Fruit fly (Drosophila melanogaster) whole organism, wandering third instar larva: Measurements from ENCODE around the gene CrebA.

ENCODE experiments used
- Abd-B ChIP-seq: fragments of >200 bp; optimal IDR thresholded peaks from 2 replicates; lab custom pipeline; 2017; ENCODE audit warnings: missing biosample characterization, missing genetic modification characterization
- CG32264 ChIP-seq: fragments of 200-800 bp; sonication (Bioruptor generic); optimal IDR thresholded peaks from 2 replicates; lab custom pipeline; 2016; ENCODE audit warnings: missing biosample characterization, missing genetic modification characterization
- CG9705 ChIP-seq: fragments of 200-800 bp; sonication (Bioruptor generic); optimal IDR thresholded peaks from 2 replicates; lab custom pipeline; 2018; ENCODE audit warnings: missing biosample characterization, mild to moderate bottlenecking, missing genetic modification characterization
- CrebA ChIP-seq: fragments of 200-800 bp; sonication (Bioruptor generic); optimal IDR thresholded peaks from 2 replicates; lab custom pipeline; 2016; ENCODE audit warnings: missing biosample characterization, mild to moderate bottlenecking, missing genetic modification characterization, borderline replicate concordance
- Dif ChIP-seq: fragments of 200-275, 200-300 bp; sonication (Bioruptor generic); optimal IDR thresholded peaks from 2 replicates; lab custom pipeline; 2018; ENCODE audit warnings: missing biosample characterization, missing genetic modification characterization; ENCODE audit not compliant: partially characterized antibody
- GATAd ChIP-seq: sonication (Bioruptor generic); optimal IDR thresholded peaks from 2 replicates; lab custom pipeline; 2016; ENCODE audit warnings: missing biosample characterization, missing genetic modification characterization
- HLH106 ChIP-seq: fragments of 200-800 bp; optimal IDR thresholded peaks from 3 replicates; lab custom pipeline; 2019; ENCODE audit warnings: missing biosample characterization, mild to moderate bottlenecking, missing genetic modification characterization, moderate library complexity
- Hnf4 ChIP-seq: fragments of 200-800 bp; sonication (Bioruptor generic); optimal IDR thresholded peaks from 2 replicates; lab custom pipeline; 2016; ENCODE audit warnings: missing biosample characterization, mild to moderate bottlenecking, missing genetic modification characterization
- Hr78 ChIP-seq: fragments of >200 bp; optimal IDR thresholded peaks from 2 replicates; lab custom pipeline; 2017; ENCODE audit warnings: missing biosample characterization, missing genetic modification characterization
- Hr83 ChIP-seq: fragments of 200-300 bp; sonication (Bioruptor generic); optimal IDR thresholded peaks from 2 replicates; lab custom pipeline; 2016; ENCODE audit warnings: missing biosample characterization, mild to moderate bottlenecking, missing genetic modification characterization, moderate library complexity; ENCODE audit not compliant: poor library complexity, severe bottlenecking
- Jra ChIP-seq: sonication (Bioruptor generic); optimal IDR thresholded peaks from 2 replicates; lab custom pipeline; 2016; ENCODE audit warnings: missing biosample characterization, missing genetic modification characterization
- Myc ChIP-seq: fragments of >200 bp; optimal IDR thresholded peaks from 2 replicates; lab custom pipeline; 2017
- N ChIP-seq: fragments of >200 bp; optimal IDR thresholded peaks from 2 replicates; lab custom pipeline; 2018; ENCODE audit warnings: missing biosample characterization, missing external identifiers, missing genetic modification characterization
- OdsH ChIP-seq: fragments of 200-800 bp; sonication (Bioruptor generic); optimal IDR thresholded peaks from 2 replicates; lab custom pipeline; 2016; ENCODE audit warnings: missing biosample characterization, mild to moderate bottlenecking, missing genetic modification characterization
- Rel ChIP-seq, 2 experiments: fragments of 200-800 bp; sonication (Bioruptor generic) in 1 of 2; optimal IDR thresholded peaks; 2 replicates in 1 of 2; 3 replicates in 1 of 2; lab custom pipeline; 2016 to 2019; ENCODE audit warnings: mild to moderate bottlenecking in 2 of 2, missing biosample characterization in 2 of 2, missing genetic modification characterization in 2 of 2, moderate library complexity in 1 of 2
- Sp1 ChIP-seq: fragments of 200-800 bp; sonication (Bioruptor generic); optimal IDR thresholded peaks from 3 replicates; lab custom pipeline; 2019; ENCODE audit warnings: missing biosample characterization, mild to moderate bottlenecking, missing genetic modification characterization, moderate library complexity
- Vsx2 ChIP-seq: fragments of 200-300, 225-300 bp; sonication (Bioruptor generic); optimal IDR thresholded peaks from 2 replicates; lab custom pipeline; 2018; ENCODE audit warnings: missing biosample characterization, missing genetic modification characterization; ENCODE audit not compliant: partially characterized antibody
- br ChIP-seq: fragments of 200-800 bp; sonication (Bioruptor generic); optimal IDR thresholded peaks from 2 replicates; lab custom pipeline; 2016; ENCODE audit warnings: missing biosample characterization, missing genetic modification characterization
- brk ChIP-seq: fragments of 200-800 bp; sonication (Bioruptor generic); optimal IDR thresholded peaks from 2 replicates; lab custom pipeline; 2016; ENCODE audit warnings: missing biosample characterization, mild to moderate bottlenecking, missing genetic modification characterization
- dl ChIP-seq, 2 experiments: fragments of 175-275, 200-275 bp in 1 of 2; fragments of 200-275 bp in 1 of 2; sonication (Bioruptor generic); optimal IDR thresholded peaks; lab custom pipeline; 2018; ENCODE audit warnings: mild to moderate bottlenecking in 2 of 2, missing biosample characterization in 2 of 2, missing genetic modification characterization in 2 of 2, moderate library complexity in 2 of 2; ENCODE audit not compliant: partially characterized antibody in 2 of 2, insufficient read depth in 1 of 2
- dmrt93B ChIP-seq: fragments of 200-800 bp; sonication (Bioruptor generic); optimal IDR thresholded peaks from 2 replicates; lab custom pipeline; 2018; ENCODE audit warnings: missing biosample characterization, mild to moderate bottlenecking, missing genetic modification characterization
- dsf ChIP-seq: sonication (Bioruptor generic); optimal IDR thresholded peaks from 2 replicates; lab custom pipeline; 2016; ENCODE audit warnings: missing biosample characterization, missing genetic modification characterization, borderline replicate concordance
- ey ChIP-seq: fragments of 200-800 bp; sonication (Bioruptor generic); optimal IDR thresholded peaks from 2 replicates; lab custom pipeline; 2016; ENCODE audit warnings: missing biosample characterization, missing genetic modification characterization
- foxo ChIP-seq, 2 experiments: fragments of 200-800 bp; sonication (Bioruptor generic); optimal IDR thresholded peaks; 2 replicates in 1 of 2; 3 replicates in 1 of 2; lab custom pipeline; 2016 to 2017; ENCODE audit warnings: missing biosample characterization in 2 of 2, missing genetic modification characterization in 2 of 2
- fru ChIP-seq: fragments of 200-800 bp; sonication (Bioruptor generic); optimal IDR thresholded peaks from 3 replicates; lab custom pipeline; 2016; ENCODE audit warnings: missing biosample characterization, mild to moderate bottlenecking, missing genetic modification characterization
- h ChIP-seq: fragments of 200-800 bp; sonication (Bioruptor generic); optimal IDR thresholded peaks from 3 replicates; lab custom pipeline; 2016; ENCODE audit warnings: missing biosample characterization, mild to moderate bottlenecking, missing genetic modification characterization
- jim ChIP-seq: fragments of 175-275, 200-325 bp; sonication (Bioruptor generic); optimal IDR thresholded peaks from 2 replicates; lab custom pipeline; 2016; ENCODE audit warnings: missing biosample characterization, mild to moderate bottlenecking, missing genetic modification characterization
- lola ChIP-seq: fragments of >200 bp; optimal IDR thresholded peaks from 2 replicates; lab custom pipeline; 2017; ENCODE audit warnings: missing biosample characterization, missing genetic modification characterization
- psq ChIP-seq: fragments of 200-800 bp; sonication (Bioruptor generic); optimal IDR thresholded peaks from 3 replicates; lab custom pipeline; 2017; ENCODE audit warnings: missing biosample characterization, mild to moderate bottlenecking, missing genetic modification characterization, moderate library complexity
- rgr ChIP-seq: fragments of 200-800 bp; sonication (Bioruptor generic); optimal IDR thresholded peaks from 3 replicates; lab custom pipeline; 2016; ENCODE audit warnings: missing biosample characterization, mild to moderate bottlenecking, missing genetic modification characterization
- sage ChIP-seq: fragments of 200-800 bp; sonication (Bioruptor generic); optimal IDR thresholded peaks from 2 replicates; lab custom pipeline; 2016; ENCODE audit warnings: missing biosample characterization, mild to moderate bottlenecking, missing genetic modification characterization
- sv ChIP-seq: fragments of 200-800 bp; sonication (Bioruptor generic); optimal IDR thresholded peaks from 3 replicates; lab custom pipeline; 2016; ENCODE audit warnings: missing biosample characterization, missing genetic modification characterization
- tai ChIP-seq: sonication (Bioruptor generic); optimal IDR thresholded peaks from 2 replicates; lab custom pipeline; 2016; ENCODE audit warnings: missing biosample characterization, missing genetic modification characterization
- woc ChIP-seq: sonication (Bioruptor generic); optimal IDR thresholded peaks from 2 replicates; lab custom pipeline; 2016; ENCODE audit warnings: missing biosample characterization, mild to moderate bottlenecking, missing genetic modification characterization

Gene CrebA

dm6 chr3L:15511688-15512250 is 23.4 kb upstream of the CrebA start:
- TF ChIP-seq foxo (GFP tag; optimal IDR thresholded peaks at IDR 0.05; lab: Kevin White, UChicago) (no peak), CrebA (GFP tag; lab: Kevin White, UChicago) (no peak), brk (GFP tag; lab: Kevin White, UChicago) (peak; percentile 49), Vsx2 (GFP tag; lab: Kevin White, UChicago) (no peak), CG9705 (no peak), tai (no peak), dl (GFP tag; optimal IDR thresholded peaks at IDR 0.05; lab: Kevin White, UChicago; ENCODE audit: insufficient read depth in 1 of 2, partially characterized antibody in 2 of 2) (peak; percentile 44 to 66), Hr83 (GFP tag; lab: Kevin White, UChicago) (no peak), CG32264 (GFP tag; lab: Kevin White, UChicago) (no peak), jim (no peak), Rel (GFP tag; optimal IDR thresholded peaks at IDR 0.05; lab: Kevin White, UChicago) (no peak), Rel (tag; optimal IDR thresholded peaks at IDR 0.05; lab: Kevin White, UChicago) (peak; percentile 2), lola (GFP tag; lab: Kevin White, UChicago) (no peak), Hnf4 (no peak), dmrt93B (no peak), Myc (lab: Kevin White, UChicago) (no peak), Abd-B (GFP tag; lab: Kevin White, UChicago) (no peak), N (GFP tag; lab: Kevin White, UChicago) (no peak), sage (GFP tag; lab: Kevin White, UChicago) (peak; percentile 18), woc (no peak), OdsH (no peak), Sp1 (GFP tag; lab: Kevin White, UChicago) (no peak), GATAd (GFP tag; lab: Kevin White, UChicago) (no peak), Dif (peak; percentile 57), rgr (GFP tag; lab: Kevin White, UChicago) (peak; percentile 11)

dm6 chr3L:15513264-15513663 is 21.9 kb upstream of the CrebA start:
- no peak for TF ChIP-seq ey (GFP tag; lab: Kevin White, UChicago)
- TF ChIP-seq HLH106, result no peak
- TF ChIP-seq Hr83 (GFP tag; lab: Kevin White, UChicago), result no peak
- no peak for TF ChIP-seq dsf (GFP tag; lab: Kevin White, UChicago)
- TF ChIP-seq psq, result no peak
- no peak for TF ChIP-seq dmrt93B
- no peak for TF ChIP-seq jim
- no peak for TF ChIP-seq Jra (GFP tag; lab: Kevin White, UChicago)

- TF ChIP-seq tai (no peak), Vsx2 (GFP tag; lab: Kevin White, UChicago) (no peak), Hr83 (GFP tag; lab: Kevin White, UChicago) (no peak), psq (no peak)
These were observed 21.5 kb upstream of the CrebA start for dm6 chr3L:15513726-15514125.

dm6 chr3L:15514405-15514804 is 20.8 kb upstream of the CrebA start:
- TF ChIP-seq Hnf4, result no peak
- peak; percentile 95 to 97 for TF ChIP-seq dl (GFP tag; optimal IDR thresholded peaks at IDR 0.05; lab: Kevin White, UChicago; ENCODE audit: insufficient read depth in 1 of 2, partially characterized antibody in 2 of 2)
- TF ChIP-seq Sp1 (GFP tag; lab: Kevin White, UChicago), result peak; percentile 28
- peak; percentile 98 for TF ChIP-seq Dif
- no peak for TF ChIP-seq Rel (GFP tag; optimal IDR thresholded peaks at IDR 0.05; lab: Kevin White, UChicago)
- TF ChIP-seq Rel (tag; optimal IDR thresholded peaks at IDR 0.05; lab: Kevin White, UChicago), result peak; percentile 33
- TF ChIP-seq dmrt93B, result no peak
- TF ChIP-seq foxo (GFP tag; optimal IDR thresholded peaks at IDR 0.05; lab: Kevin White, UChicago), result no peak
- no peak for TF ChIP-seq N (GFP tag; lab: Kevin White, UChicago)
- TF ChIP-seq woc, result no peak
- peak; percentile 7 for TF ChIP-seq br (GFP tag; lab: Kevin White, UChicago)
- peak; percentile 13 for TF ChIP-seq CG32264 (GFP tag; lab: Kevin White, UChicago)
- TF ChIP-seq jim, result no peak
- peak; percentile 31 for TF ChIP-seq sage (GFP tag; lab: Kevin White, UChicago)
- TF ChIP-seq sv (GFP tag; lab: Kevin White, UChicago), result no peak
- TF ChIP-seq tai, result no peak
- no peak for TF ChIP-seq Abd-B (GFP tag; lab: Kevin White, UChicago)
- TF ChIP-seq h (GFP tag; lab: Kevin White, UChicago), result peak; percentile 37
- TF ChIP-seq ey (GFP tag; lab: Kevin White, UChicago), result no peak
- no peak for TF ChIP-seq dsf (GFP tag; lab: Kevin White, UChicago)
- TF ChIP-seq psq, result peak; percentile 23
- no peak for TF ChIP-seq Myc (lab: Kevin White, UChicago)
- TF ChIP-seq Hr83 (GFP tag; lab: Kevin White, UChicago), result peak; percentile 69
- TF ChIP-seq OdsH, result no peak
- no peak for TF ChIP-seq fru (GFP tag; lab: Kevin White, UChicago)
- no peak for TF ChIP-seq Hr78
